Fruit fly (Drosophila melanogaster) whole organism, embryonic: ENCODE measurements around the gene CSN1b.

Source experiments
- Abd-B ChIP-seq: fragments of 200-800 bp; sonication (Bioruptor generic); optimal IDR thresholded peaks from 2 replicates; lab custom pipeline; 2018; ENCODE audit warnings: missing biosample characterization, mild to moderate bottlenecking, missing genetic modification characterization, moderate library complexity
- Adf1 ChIP-seq: fragments of 200-800 bp; sonication (Bioruptor generic); IDR thresholded peaks from 2 replicates; pipeline ENCODE4 v1.3.6; 2022; ENCODE audit warnings: missing biosample characterization, missing genetic modification characterization
- BtbVII ChIP-seq: fragments of 200-800 bp; sonication (Bioruptor generic); optimal IDR thresholded peaks from 3 replicates; lab custom pipeline; 2017; ENCODE audit warnings: missing biosample characterization, mild to moderate bottlenecking, missing genetic modification characterization
- CG11093 ChIP-seq: fragments of 200-800 bp; sonication (Bioruptor generic); IDR thresholded peaks from 3 replicates; pipeline ENCODE4 v1.3.6; 2022; ENCODE audit warnings: missing biosample characterization, missing genetic modification characterization
- CG12236 ChIP-seq: fragments of 200-800 bp; sonication (Bioruptor generic); optimal IDR thresholded peaks from 2 replicates; lab custom pipeline; 2016; ENCODE audit warnings: missing biosample characterization, missing genetic modification characterization
- CG13775 ChIP-seq: fragments of 200-800 bp; sonication (Bioruptor generic); optimal IDR thresholded peaks from 3 replicates; lab custom pipeline; 2017; ENCODE audit warnings: missing biosample characterization, mild to moderate bottlenecking, missing genetic modification characterization
- CG1602 ChIP-seq: fragments of 200-800 bp; sonication (Bioruptor generic); optimal IDR thresholded peaks from 3 replicates; lab custom pipeline; 2016; ENCODE audit warnings: missing biosample characterization, missing genetic modification characterization
- CG17361 ChIP-seq: fragments of 200-800 bp; sonication (Bioruptor generic); IDR thresholded peaks from 3 replicates; pipeline ENCODE4 v1.3.6; 2022; ENCODE audit warnings: missing biosample characterization, missing genetic modification characterization
- CG18476 ChIP-seq: fragments of 200-800 bp; sonication (Bioruptor generic); optimal IDR thresholded peaks from 2 replicates; lab custom pipeline; 2016; ENCODE audit warnings: missing biosample characterization, mild to moderate bottlenecking, missing genetic modification characterization
- CG2875 ChIP-seq: fragments of 200-800 bp; sonication (Bioruptor generic); optimal IDR thresholded peaks from 2 replicates; lab custom pipeline; 2017; ENCODE audit warnings: missing biosample characterization, mild to moderate bottlenecking, missing genetic modification characterization, missing genetic modification reagents
- CG31388 ChIP-seq: fragments of 200-800 bp; sonication (Bioruptor generic); optimal IDR thresholded peaks from 2 replicates; lab custom pipeline; 2016; ENCODE audit warnings: missing biosample characterization, missing genetic modification characterization
- CG34224 ChIP-seq: fragments of 200-800 bp; sonication (Bioruptor generic); IDR thresholded peaks from 3 replicates; pipeline ENCODE4 v1.3.6; 2022; ENCODE audit warnings: missing biosample characterization, missing genetic modification characterization; ENCODE audit not compliant: partially characterized antibody
- CG42726 ChIP-seq: fragments of 200-800 bp; sonication (Bioruptor generic); IDR thresholded peaks from 2 replicates; pipeline ENCODE4 v1.3.6; 2022; ENCODE audit warnings: missing biosample characterization, missing genetic modification characterization; ENCODE audit not compliant: partially characterized antibody
- CG6254 ChIP-seq: fragments of 200-800 bp; sonication (Bioruptor generic); optimal IDR thresholded peaks from 3 replicates; lab custom pipeline; 2017; ENCODE audit warnings: mild to moderate bottlenecking, missing biosample characterization, missing genetic modification reagents, missing genetic modification characterization
- CG6813 ChIP-seq: fragments of 200-800 bp; sonication (Bioruptor generic); optimal IDR thresholded peaks from 2 replicates; lab custom pipeline; 2017; ENCODE audit warnings: missing biosample characterization, missing genetic modification characterization, mild to moderate bottlenecking, moderate library complexity, missing genetic modification reagents
- CG6854 ChIP-seq: fragments of 200-800 bp; sonication (Bioruptor generic); optimal IDR thresholded peaks from 3 replicates; lab custom pipeline; 2017; ENCODE audit warnings: missing biosample characterization, mild to moderate bottlenecking, missing genetic modification characterization
- CG7372 ChIP-seq: fragments of 200-800 bp; sonication (Bioruptor generic); IDR thresholded peaks from 2 replicates; pipeline ENCODE4 v1.3.6; 2022; ENCODE audit warnings: missing biosample characterization, missing genetic modification characterization
- CG8281 ChIP-seq: fragments of 200-800 bp; sonication (Bioruptor generic); optimal IDR thresholded peaks from 2 replicates; lab custom pipeline; 2018; ENCODE audit warnings: missing biosample characterization, mild to moderate bottlenecking, missing genetic modification characterization, moderate library complexity
- CrebB ChIP-seq: fragments of 200-800 bp; sonication (Bioruptor generic); optimal IDR thresholded peaks from 3 replicates; lab custom pipeline; 2018; ENCODE audit warnings: missing biosample characterization, mild to moderate bottlenecking, missing genetic modification characterization
- Dip3 ChIP-seq: fragments of 200-800 bp; sonication (Bioruptor generic); optimal IDR thresholded peaks from 3 replicates; lab custom pipeline; 2016; ENCODE audit warnings: missing biosample characterization, missing genetic modification characterization
- Dll ChIP-seq: fragments of 200-800 bp; sonication (Bioruptor generic); IDR thresholded peaks from 4 replicates; pipeline ENCODE4 v1.3.6; 2022; ENCODE audit warnings: missing biosample characterization, missing genetic modification characterization; ENCODE audit not compliant: partially characterized antibody
- HLH54F ChIP-seq: fragments of 200-800 bp; sonication (Bioruptor generic); optimal IDR thresholded peaks from 3 replicates; lab custom pipeline; 2016; ENCODE audit warnings: missing biosample characterization, missing genetic modification characterization
- Hsf ChIP-seq: fragments of 200-800 bp; sonication (Bioruptor generic); optimal IDR thresholded peaks from 3 replicates; lab custom pipeline; 2016; ENCODE audit warnings: missing biosample characterization, missing genetic modification characterization
- Kr ChIP-seq: fragments of 200-800 bp; sonication (Bioruptor generic); optimal IDR thresholded peaks from 2 replicates; lab custom pipeline; 2017; ENCODE audit warnings: missing biosample characterization, mild to moderate bottlenecking, missing genetic modification characterization
- Pdp1 ChIP-seq, 2 experiments: fragments of 200-800 bp; sonication (Bioruptor generic); optimal IDR thresholded peaks; 3 replicates each; lab custom pipeline; 2016; ENCODE audit warnings: missing biosample characterization in 2 of 2, missing genetic modification characterization in 2 of 2, mild to moderate bottlenecking in 1 of 2, moderate library complexity in 1 of 2
- Side ChIP-seq: fragments of 200-800 bp; sonication (Bioruptor generic); optimal IDR thresholded peaks from 2 replicates; lab custom pipeline; 2016; ENCODE audit warnings: missing biosample characterization, missing genetic modification characterization
- Six4 ChIP-seq: fragments of 200-800 bp; sonication (Bioruptor generic); optimal IDR thresholded peaks from 2 replicates; lab custom pipeline; 2016; ENCODE audit warnings: missing biosample characterization, missing genetic modification characterization
- Vsx1 ChIP-seq: fragments of 200-800 bp; sonication (Bioruptor generic); optimal IDR thresholded peaks from 2 replicates; lab custom pipeline; 2017; ENCODE audit warnings: missing biosample characterization, mild to moderate bottlenecking, missing genetic modification characterization, missing genetic modification reagents
- Xbp1 ChIP-seq: fragments of 200-800 bp; sonication (Bioruptor generic); optimal IDR thresholded peaks from 3 replicates; lab custom pipeline; 2016; ENCODE audit warnings: missing biosample characterization, mild to moderate bottlenecking, missing genetic modification characterization
- chm ChIP-seq: fragments of 200-800 bp; sonication (Bioruptor generic); IDR thresholded peaks from 2 replicates; pipeline ENCODE4 v1.3.6; 2022; ENCODE audit warnings: missing biosample characterization, missing genetic modification characterization
- ci ChIP-seq: fragments of 200-800 bp; sonication (Bioruptor generic); IDR thresholded peaks from 3 replicates; pipeline ENCODE4 v1.3.6; 2022; ENCODE audit warnings: missing biosample characterization, missing genetic modification characterization
- croc ChIP-seq: fragments of 200-800 bp; sonication (Bioruptor generic); conservative IDR thresholded peaks from 3 replicates; pipeline ENCODE4 v1.3.6; 2022; ENCODE audit warnings: missing biosample characterization, missing genetic modification characterization
- cwo ChIP-seq: fragments of 200-800 bp; sonication (Bioruptor generic); optimal IDR thresholded peaks from 3 replicates; lab custom pipeline; 2017; ENCODE audit warnings: missing biosample characterization, missing genetic modification characterization, mild to moderate bottlenecking, moderate library complexity, missing genetic modification reagents
- da ChIP-seq: fragments of 200-800 bp; sonication (Bioruptor generic); optimal IDR thresholded peaks from 2 replicates; lab custom pipeline; 2016; ENCODE audit warnings: missing biosample characterization, missing genetic modification characterization
- dimm ChIP-seq: fragments of 200-800 bp; sonication (Bioruptor generic); IDR thresholded peaks from 2 replicates; pipeline ENCODE4 v1.3.6; 2022; ENCODE audit warnings: missing biosample characterization, missing genetic modification characterization
- emc ChIP-seq: fragments of 200-800 bp; sonication (Bioruptor generic); optimal IDR thresholded peaks from 2 replicates; lab custom pipeline; 2016; ENCODE audit warnings: missing biosample characterization, missing genetic modification characterization
- gem ChIP-seq: fragments of 200-800 bp; sonication (Bioruptor generic); optimal IDR thresholded peaks from 2 replicates; lab custom pipeline; 2019; ENCODE audit warnings: missing biosample characterization, mild to moderate bottlenecking, missing genetic modification characterization, moderate library complexity
- gfzf ChIP-seq: fragments of 200-800 bp; sonication (Bioruptor generic); optimal IDR thresholded peaks from 2 replicates; lab custom pipeline; 2016; ENCODE audit warnings: missing biosample characterization, mild to moderate bottlenecking, missing genetic modification characterization, moderate library complexity
- gsb ChIP-seq: fragments of 200-800 bp; sonication (Bioruptor generic); IDR thresholded peaks from 2 replicates; pipeline ENCODE4 v1.3.6; 2022; ENCODE audit warnings: missing biosample characterization, missing genetic modification characterization
- nmo ChIP-seq: fragments of 200-800 bp; sonication (Bioruptor generic); optimal IDR thresholded peaks from 2 replicates; lab custom pipeline; 2018; ENCODE audit warnings: missing biosample characterization, mild to moderate bottlenecking, missing genetic modification characterization, moderate library complexity
- nom ChIP-seq: fragments of 200-800 bp; sonication (Bioruptor generic); optimal IDR thresholded peaks from 2 replicates; lab custom pipeline; 2017; ENCODE audit warnings: missing biosample characterization, missing genetic modification characterization, mild to moderate bottlenecking, moderate library complexity, missing genetic modification reagents
- pfk ChIP-seq: fragments of 200-800 bp; sonication (Bioruptor generic); optimal IDR thresholded peaks from 2 replicates; lab custom pipeline; 2018; ENCODE audit warnings: missing biosample characterization, mild to moderate bottlenecking, missing genetic modification characterization, moderate library complexity
- psq ChIP-seq: fragments of 200-800 bp; sonication (Bioruptor generic); optimal IDR thresholded peaks from 2 replicates; lab custom pipeline; 2017; ENCODE audit warnings: missing biosample characterization, missing genetic modification characterization
- seq ChIP-seq: fragments of 200-800 bp; sonication (Bioruptor generic); IDR thresholded peaks from 2 replicates; pipeline ENCODE4 v1.3.6; 2022; ENCODE audit warnings: missing biosample characterization, missing genetic modification characterization
- sim ChIP-seq: fragments of 200-800 bp; sonication (Bioruptor generic); IDR thresholded peaks from 2 replicates; pipeline ENCODE4 v1.3.6; 2022; ENCODE audit warnings: missing biosample characterization, missing genetic modification characterization
- sima ChIP-seq: fragments of 200-800 bp; sonication (Bioruptor generic); optimal IDR thresholded peaks from 2 replicates; lab custom pipeline; 2016; ENCODE audit warnings: missing biosample characterization, missing genetic modification characterization
- trem ChIP-seq: fragments of 200-800 bp; optimal IDR thresholded peaks from 3 replicates; lab custom pipeline; 2019; ENCODE audit warnings: missing biosample characterization, mild to moderate bottlenecking, missing genetic modification characterization, moderate library complexity
- tx ChIP-seq: fragments of 200-800 bp; sonication (Bioruptor generic); optimal IDR thresholded peaks from 2 replicates; lab custom pipeline; 2016; ENCODE audit warnings: missing biosample characterization, missing genetic modification characterization

The CSN1b gene

DNA sequence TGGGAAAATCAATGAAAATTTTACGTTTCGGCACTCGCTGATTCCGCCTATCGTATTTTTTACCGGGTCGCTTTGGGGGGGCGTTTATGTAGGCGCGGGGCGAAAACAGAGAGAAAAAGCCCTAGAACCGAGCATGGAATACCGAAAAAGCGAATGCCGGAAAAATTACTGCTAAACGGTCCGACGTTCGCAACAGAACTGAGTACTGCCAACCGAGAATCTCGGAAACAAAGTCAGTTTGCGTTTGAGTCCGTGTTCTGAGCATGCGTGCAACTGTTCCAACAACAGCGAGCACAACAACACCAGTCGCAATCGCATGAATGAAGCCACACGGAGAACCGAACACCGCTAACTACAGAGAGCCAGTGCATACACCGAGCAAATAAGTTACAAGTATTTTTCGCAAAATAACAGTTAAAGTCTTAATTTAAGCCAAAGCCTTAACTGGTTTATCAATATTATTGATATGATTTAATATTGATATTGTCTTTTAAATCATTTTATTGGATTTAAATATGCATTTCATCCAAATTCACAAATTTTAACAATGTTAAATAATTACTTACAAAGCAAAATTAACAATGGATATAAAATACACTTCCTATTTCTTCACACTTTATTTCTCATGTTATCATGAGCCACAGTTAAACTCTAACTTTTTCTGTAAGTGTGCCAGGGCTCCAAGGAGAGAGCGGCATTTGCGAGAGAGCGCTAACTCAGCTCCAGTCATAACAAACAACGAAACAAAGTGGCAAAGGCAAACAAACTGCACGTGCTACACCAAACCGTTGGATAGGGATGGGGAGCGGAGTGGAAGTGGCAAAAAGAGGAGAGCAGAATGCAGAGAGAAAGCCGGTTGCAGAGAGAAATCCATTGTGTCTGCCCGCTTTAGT is 14.2 kb downstream of the CSN1b start, which contains the start of gene CG3961 (continued):
- TF ChIP-seq Kr = peak; percentile 19
- TF ChIP-seq da (GFP tag; lab: Kevin White, UChicago) = peak; percentile 53
- peak; percentile 94 for TF ChIP-seq Vsx1
- TF ChIP-seq CG11093 = peak; percentile 92
- TF ChIP-seq croc (GFP tag; lab: Robert Waterston, UW) = peak; percentile 96
- no peak for TF ChIP-seq Dll
- TF ChIP-seq CG34224 (GFP tag; lab: Robert Waterston, UW) = peak; percentile 8; the same call in 1 of the 3 replicates
- peak; percentile 98 for TF ChIP-seq Xbp1 (GFP tag; lab: Kevin White, UChicago)
- TF ChIP-seq chm (GFP tag; lab: Robert Waterston, UW) = peak; percentile 83; the same call in 1 of the 2 replicates
- TF ChIP-seq pfk (GFP tag; lab: Kevin White, UChicago) = no peak
- no peak for TF ChIP-seq gfzf (GFP tag; lab: Kevin White, UChicago)
- peak; percentile 89 for TF ChIP-seq psq (GFP tag; lab: Kevin White, UChicago)
- peak; percentile 98 for TF ChIP-seq CG13775 (GFP tag; lab: Kevin White, UChicago)
- TF ChIP-seq CG2875 (GFP tag; lab: Kevin White, UChicago) = peak; percentile 98
- peak; percentile 89 for TF ChIP-seq seq (GFP tag; lab: Robert Waterston, UW)
- peak; percentile 94 for TF ChIP-seq CG18476 (GFP tag; lab: Kevin White, UChicago)
- peak; percentile 40 for TF ChIP-seq Side (GFP tag; lab: Kevin White, UChicago)
- TF ChIP-seq HLH54F (GFP tag; lab: Kevin White, UChicago) = peak; percentile 75
- peak; percentile 76 for TF ChIP-seq CG12236 (GFP tag; lab: Kevin White, UChicago)
- peak; percentile 96 for TF ChIP-seq CG6813 (GFP tag; lab: Kevin White, UChicago)
- peak; percentile 96 for TF ChIP-seq Hsf (GFP tag; lab: Kevin White, UChicago)
- TF ChIP-seq CG17361 (GFP tag; lab: Robert Waterston, UW) = peak; percentile 100
- peak; percentile 97 for TF ChIP-seq nom (GFP tag; lab: Kevin White, UChicago)
- TF ChIP-seq trem (tag; lab: Kevin White, UChicago) = peak; percentile 96
- TF ChIP-seq tx (GFP tag; lab: Kevin White, UChicago) = peak; percentile 59
- peak; percentile 89 for TF ChIP-seq CG7372
- peak; percentile 93 for TF ChIP-seq BtbVII (GFP tag; lab: Kevin White, UChicago)
- peak; percentile 95 for TF ChIP-seq CG6854 (GFP tag; lab: Kevin White, UChicago)
- TF ChIP-seq gem (tag; lab: Kevin White, UChicago) = peak; percentile 99
- TF ChIP-seq cwo (GFP tag; lab: Kevin White, UChicago) = peak; percentile 97
- peak; percentile 93 for TF ChIP-seq CrebB (tag; lab: Kevin White, UChicago)
- TF ChIP-seq sim (GFP tag; lab: Robert Waterston, UW) = peak; percentile 80; the same call in 1 of the 2 replicates
- peak; percentile 100 for TF ChIP-seq nmo (GFP tag; lab: Kevin White, UChicago)
- TF ChIP-seq CG31388 (GFP tag; lab: Kevin White, UChicago) = peak; percentile 81
- TF ChIP-seq CG42726 (GFP tag; lab: Robert Waterston, UW) = no peak
- TF ChIP-seq Abd-B (GFP tag; lab: Kevin White, UChicago) = peak; percentile 97
- peak; percentile 96 for TF ChIP-seq CG6254 (GFP tag; lab: Kevin White, UChicago)
- TF ChIP-seq gsb (GFP tag; lab: Robert Waterston, UW) = peak; percentile 64
- TF ChIP-seq CG8281 (tag; lab: Kevin White, UChicago) = peak; percentile 91
- peak; percentile 63 for TF ChIP-seq Dip3 (GFP tag; lab: Kevin White, UChicago)
- peak; percentile 40 for TF ChIP-seq Adf1
- peak; percentile 96 for TF ChIP-seq Six4 (GFP tag; lab: Kevin White, UChicago)
- TF ChIP-seq sima (GFP tag; lab: Kevin White, UChicago) = peak; percentile 30
- peak; percentile 79 for TF ChIP-seq dimm (GFP tag; lab: Robert Waterston, UW)
- peak; percentile 1 for TF ChIP-seq emc
- peak; percentile 88 for TF ChIP-seq ci (GFP tag; lab: Robert Waterston, UW)
- TF ChIP-seq Pdp1 (GFP tag; optimal IDR thresholded peaks at IDR 0.05; lab: Kevin White, UChicago) = peak; percentile 88 to 89
- peak; percentile 98 for TF ChIP-seq CG1602 (GFP tag; lab: Kevin White, UChicago)
